Worm (Caenorhabditis elegans) whole organism, L2 larva: ENCODE data around the gene str-190.
A peak's percentile ranks its signal among the peaks of the same experiment; 100 is the strongest.

Source experiments
- C34F6.9 ChIP-seq: fragments of 150-350 bp; optimal IDR thresholded peaks from 2 replicates; lab custom pipeline; 2014; ENCODE audit warnings: missing biosample characterization, missing genetic modification characterization
- F13H6.1 ChIP-seq: sonication (generic microtip); optimal IDR thresholded peaks from 2 replicates; lab custom pipeline; 2016; ENCODE audit warnings: missing genetic modification characterization, missing compliant biosample characterization
- R02D3.7 ChIP-seq: fragments of 150-350 bp; optimal IDR thresholded peaks from 2 replicates; lab custom pipeline; 2014; ENCODE audit warnings: missing biosample characterization, missing genetic modification characterization
- Y55F3AM.14 ChIP-seq: fragments of 200-800 bp; sonication (Bioruptor generic); optimal IDR thresholded peaks from 2 replicates; lab custom pipeline; 2018; ENCODE audit warnings: mild to moderate bottlenecking, missing genetic modification characterization, missing compliant biosample characterization
- ZK546.5 ChIP-seq: sonication (generic microtip); optimal IDR thresholded peaks from 2 replicates; lab custom pipeline; 2017; ENCODE audit warnings: missing biosample characterization, missing genetic modification characterization
- alr-1 ChIP-seq: fragments of 150-350 bp; optimal IDR thresholded peaks from 2 replicates; lab custom pipeline; 2014; ENCODE audit warnings: missing biosample characterization, missing genetic modification characterization
- aly-2 ChIP-seq: fragments of 150-350 bp; optimal IDR thresholded peaks from 2 replicates; lab custom pipeline; 2014; ENCODE audit warnings: missing biosample characterization, missing genetic modification characterization
- ama-1 ChIP-seq: fragments of 150-350 bp; optimal IDR thresholded peaks from 2 replicates; lab custom pipeline; 2018; ENCODE audit warnings: inconsistent platforms
- blmp-1 ChIP-seq: sonication (generic microtip); optimal IDR thresholded peaks from 2 replicates; lab custom pipeline; 2017; ENCODE audit warnings: missing genetic modification characterization, mild to moderate bottlenecking, missing compliant biosample characterization, antibody characterized with exemption, moderate library complexity; ENCODE audit not compliant: insufficient read depth
- ceh-16 ChIP-seq: fragments of 150-350 bp; optimal IDR thresholded peaks from 2 replicates; lab custom pipeline; 2014; ENCODE audit warnings: missing biosample characterization, missing genetic modification characterization
- ceh-82 ChIP-seq: fragments of 150-350 bp; optimal IDR thresholded peaks from 2 replicates; lab custom pipeline; 2014; ENCODE audit warnings: missing biosample characterization, missing genetic modification characterization
- crh-2 ChIP-seq: sonication (generic microtip); optimal IDR thresholded peaks from 2 replicates; lab custom pipeline; 2017; ENCODE audit warnings: missing biosample characterization, missing genetic modification characterization
- dmd-4 ChIP-seq: sonication (generic microtip); optimal IDR thresholded peaks from 2 replicates; lab custom pipeline; 2017; ENCODE audit warnings: missing biosample characterization, missing genetic modification characterization
- egl-27 ChIP-seq: sonication (generic microtip); optimal IDR thresholded peaks from 3 replicates; lab custom pipeline; 2017; ENCODE audit warnings: missing biosample characterization, missing genetic modification reagents, missing genetic modification characterization
- elt-1 ChIP-seq: fragments of 150-350 bp; optimal IDR thresholded peaks from 2 replicates; lab custom pipeline; 2014; ENCODE audit warnings: missing biosample characterization, missing genetic modification characterization
- elt-3 ChIP-seq: sonication (generic microtip); optimal IDR thresholded peaks from 2 replicates; lab custom pipeline; 2017; ENCODE audit warnings: missing biosample characterization, missing genetic modification characterization
- fos-1 ChIP-seq: fragments of 150-350 bp; optimal IDR thresholded peaks from 2 replicates; lab custom pipeline; 2014; ENCODE audit warnings: missing biosample characterization, missing genetic modification characterization
- gmeb-1 ChIP-seq: fragments of 150-350 bp; optimal IDR thresholded peaks from 2 replicates; lab custom pipeline; 2014; ENCODE audit warnings: missing biosample characterization, missing genetic modification characterization
- lin-11 ChIP-seq: fragments of 150-350 bp; sonication (generic microtip); optimal IDR thresholded peaks from 2 replicates; lab custom pipeline; 2014; ENCODE audit warnings: missing biosample characterization, missing genetic modification characterization, inconsistent platforms, mixed read lengths
- lin-13 ChIP-seq: fragments of 150-350 bp; optimal IDR thresholded peaks from 2 replicates; lab custom pipeline; 2014; ENCODE audit warnings: missing biosample characterization, missing genetic modification reagents, missing genetic modification characterization
- lin-39 ChIP-seq: fragments of 150-350 bp; optimal IDR thresholded peaks from 2 replicates; lab custom pipeline; 2014; ENCODE audit warnings: missing biosample characterization, missing genetic modification reagents, missing genetic modification characterization
- lsy-2 ChIP-seq, 2 experiments: fragments of 150-350 bp in 1 of 2; sonication (generic microtip) in 1 of 2; optimal IDR thresholded peaks; 2 replicates each; lab custom pipeline; 2014 to 2017; ENCODE audit warnings: missing biosample characterization in 2 of 2, missing genetic modification characterization in 2 of 2
- mab-5 ChIP-seq: fragments of 150-350 bp; optimal IDR thresholded peaks from 2 replicates; lab custom pipeline; 2014; ENCODE audit warnings: missing biosample characterization, missing genetic modification characterization
- mbf-1 ChIP-seq: sonication (generic microtip); optimal IDR thresholded peaks from 2 replicates; lab custom pipeline; 2017; ENCODE audit warnings: missing biosample characterization, missing genetic modification characterization
- mdl-1 ChIP-seq, 2 experiments: fragments of 150-350 bp in 1 of 2; sonication (generic microtip) in 1 of 2; optimal IDR thresholded peaks; 2 replicates each; lab custom pipeline; 2017; ENCODE audit warnings: missing biosample characterization in 2 of 2, missing genetic modification characterization in 2 of 2
- nhr-10 ChIP-seq: sonication (generic microtip); optimal IDR thresholded peaks from 2 replicates; lab custom pipeline; 2017; ENCODE audit warnings: missing biosample characterization, missing genetic modification characterization
- nhr-11 ChIP-seq: fragments of 150-350 bp; optimal IDR thresholded peaks from 2 replicates; lab custom pipeline; 2014; ENCODE audit warnings: missing biosample characterization, missing genetic modification characterization
- nhr-12 ChIP-seq: fragments of 150-350 bp; optimal IDR thresholded peaks from 2 replicates; lab custom pipeline; 2014; ENCODE audit warnings: missing biosample characterization, missing genetic modification characterization
- nhr-129 ChIP-seq: fragments of 150-350 bp; optimal IDR thresholded peaks from 2 replicates; lab custom pipeline; 2014; ENCODE audit warnings: missing biosample characterization, missing genetic modification characterization
- nhr-21 ChIP-seq: fragments of 150-350 bp; optimal IDR thresholded peaks from 2 replicates; lab custom pipeline; 2014; ENCODE audit warnings: missing biosample characterization, missing genetic modification characterization
- nhr-23 ChIP-seq: fragments of 150-350 bp; optimal IDR thresholded peaks from 2 replicates; lab custom pipeline; 2014; ENCODE audit warnings: missing biosample characterization, missing genetic modification reagents, missing genetic modification characterization
- nhr-237 ChIP-seq: fragments of 150-350 bp; optimal IDR thresholded peaks from 2 replicates; lab custom pipeline; 2014; ENCODE audit warnings: missing biosample characterization, missing genetic modification characterization
- nhr-25 ChIP-seq: fragments of 150-350 bp; sonication (generic microtip); optimal IDR thresholded peaks from 3 replicates; lab custom pipeline; 2014; ENCODE audit warnings: missing biosample characterization, missing genetic modification characterization
- nhr-6 ChIP-seq: fragments of 150-350 bp; optimal IDR thresholded peaks from 2 replicates; lab custom pipeline; 2014; ENCODE audit warnings: missing biosample characterization, missing genetic modification characterization
- nhr-77 ChIP-seq: fragments of 150-350 bp; optimal IDR thresholded peaks from 2 replicates; lab custom pipeline; 2014; ENCODE audit warnings: missing biosample characterization, missing genetic modification characterization
- peb-1 ChIP-seq: fragments of 150-350 bp; optimal IDR thresholded peaks from 2 replicates; lab custom pipeline; 2014; ENCODE audit warnings: missing biosample characterization, missing genetic modification characterization
- sem-4 ChIP-seq: fragments of 150-350 bp; optimal IDR thresholded peaks from 2 replicates; lab custom pipeline; 2014; ENCODE audit warnings: missing biosample characterization, missing genetic modification reagents, missing genetic modification characterization
- skn-1 ChIP-seq: sonication (generic microtip); optimal IDR thresholded peaks from 2 replicates; lab custom pipeline; 2017; ENCODE audit warnings: missing biosample characterization, missing genetic modification characterization
- sma-3 ChIP-seq: sonication (generic microtip); optimal IDR thresholded peaks from 2 replicates; lab custom pipeline; 2016; ENCODE audit warnings: missing genetic modification reagents, missing genetic modification characterization, missing compliant biosample characterization
- sma-9 ChIP-seq, 2 experiments: fragments of 150-350 bp in 1 of 2; sonication (generic microtip) in 1 of 2; optimal IDR thresholded peaks; 2 replicates each; lab custom pipeline; 2014 to 2016; ENCODE audit warnings: missing genetic modification characterization in 2 of 2, mild to moderate bottlenecking in 1 of 2, missing biosample characterization in 1 of 2, missing compliant biosample characterization in 1 of 2, missing genetic modification reagents in 1 of 2, moderate library complexity in 1 of 2
- snpc-4 ChIP-seq: fragments of 150-350 bp; optimal IDR thresholded peaks from 2 replicates; lab custom pipeline; 2014; ENCODE audit warnings: missing biosample characterization, missing genetic modification characterization
- unc-39 ChIP-seq: fragments of 150-350 bp; optimal IDR thresholded peaks from 2 replicates; lab custom pipeline; 2014; ENCODE audit warnings: missing biosample characterization, missing genetic modification characterization
- unc-55 ChIP-seq: fragments of 150-350 bp; sonication (generic microtip); optimal IDR thresholded peaks from 3 replicates; lab custom pipeline; 2014; ENCODE audit warnings: missing biosample characterization, missing genetic modification reagents, missing genetic modification characterization
- unc-62 ChIP-seq: fragments of 150-350 bp; optimal IDR thresholded peaks from 2 replicates; lab custom pipeline; 2014; ENCODE audit warnings: missing biosample characterization, missing genetic modification reagents, missing genetic modification characterization
- zag-1 ChIP-seq: fragments of 150-350 bp; optimal IDR thresholded peaks from 2 replicates; lab custom pipeline; 2014; ENCODE audit warnings: missing biosample characterization, missing genetic modification characterization
- ztf-1 ChIP-seq: fragments of 200-800 bp; sonication (Bioruptor generic); conservative IDR thresholded peaks from 2 replicates; pipeline ENCODE4 v1.3.6; 2022; ENCODE audit warnings: missing genetic modification characterization, missing compliant biosample characterization
- ztf-11 ChIP-seq: sonication (generic microtip); optimal IDR thresholded peaks from 2 replicates; lab custom pipeline; 2017; ENCODE audit warnings: missing biosample characterization, missing genetic modification characterization
- ztf-4 ChIP-seq: fragments of 150-350 bp; optimal IDR thresholded peaks from 2 replicates; lab custom pipeline; 2014; ENCODE audit warnings: missing biosample characterization, missing genetic modification characterization

Gene str-190

ce11 chrV:7436911-7437310 lies 41.4 kb downstream of the str-190 start:
- TF ChIP-seq unc-39 (tag; lab: Kevin White, UChicago): no peak
- TF ChIP-seq peb-1 (tag; lab: Kevin White, UChicago): no peak
- TF ChIP-seq nhr-11: no peak
- no peak for TF ChIP-seq R02D3.7 (tag; lab: Kevin White, UChicago)
- TF ChIP-seq fos-1 (tag; lab: Kevin White, UChicago): peak; percentile 31
- no peak for TF ChIP-seq nhr-6 (tag; lab: Kevin White, UChicago)
- TF ChIP-seq C34F6.9 (tag; lab: Kevin White, UChicago): peak; percentile 45
- no peak for TF ChIP-seq F13H6.1 (tag; lab: Kevin White, UChicago)
- peak; percentile 52 for TF ChIP-seq sma-9 (GFP tag; optimal IDR thresholded peaks at IDR 0.05; lab: Kevin White, UChicago)
- no peak for TF ChIP-seq sma-9 (tag; optimal IDR thresholded peaks at IDR 0.05; lab: Kevin White, UChicago)
- no peak for TF ChIP-seq nhr-237
- TF ChIP-seq aly-2 (tag; lab: Kevin White, UChicago): no peak
- TF ChIP-seq Y55F3AM.14 (GFP tag; lab: Kevin White, UChicago): no peak
- no peak for TF ChIP-seq egl-27 (tag; lab: Kevin White, UChicago)
- TF ChIP-seq nhr-10 (tag; lab: Kevin White, UChicago): no peak
- no peak for TF ChIP-seq snpc-4 (tag; lab: Kevin White, UChicago)
- TF ChIP-seq ztf-11: no peak
- TF ChIP-seq nhr-25 (tag; lab: Kevin White, UChicago): peak; percentile 81
- no peak for TF ChIP-seq ztf-1 (GFP tag; lab: Robert Waterston, UW)
- no peak for TF ChIP-seq nhr-23 (tag; lab: Kevin White, UChicago)
- no peak for TF ChIP-seq nhr-12 (tag; lab: Kevin White, UChicago)
- TF ChIP-seq nhr-77 (tag; lab: Kevin White, UChicago): no peak
- no peak for TF ChIP-seq ceh-82 (tag; lab: Kevin White, UChicago)
- TF ChIP-seq lin-11 (tag; lab: Kevin White, UChicago): no peak
- no peak for TF ChIP-seq dmd-4 (tag; lab: Kevin White, UChicago)
- peak; percentile 5 for TF ChIP-seq ztf-4 (tag; lab: Kevin White, UChicago)
- TF ChIP-seq elt-1 (tag; lab: Kevin White, UChicago): no peak
- peak; percentile 72 for TF ChIP-seq sma-3 (GFP tag; lab: Kevin White, UChicago)
- no peak for TF ChIP-seq unc-62 (GFP tag; lab: Kevin White, UChicago)
- TF ChIP-seq skn-1 (tag; lab: Kevin White, UChicago): no peak
- TF ChIP-seq unc-55 (GFP tag; lab: Kevin White, UChicago): no peak
- TF ChIP-seq alr-1: no peak
- no peak for TF ChIP-seq elt-3 (tag; lab: Kevin White, UChicago)
- no peak for TF ChIP-seq mdl-1 (tag; optimal IDR thresholded peaks at IDR 0.05; lab: Kevin White, UChicago)
- no peak for TF ChIP-seq ceh-16 (tag; lab: Kevin White, UChicago)
- TF ChIP-seq ama-1 (lab: Kevin White, UChicago): peak; percentile 98
- no peak for TF ChIP-seq mab-5 (tag; lab: Kevin White, UChicago)
- TF ChIP-seq lin-39 (tag; lab: Kevin White, UChicago): no peak
- TF ChIP-seq sem-4 (tag; lab: Kevin White, UChicago): no peak
- TF ChIP-seq mbf-1 (tag; lab: Kevin White, UChicago): no peak
- no peak for TF ChIP-seq lin-13 (GFP tag; lab: Kevin White, UChicago)
- TF ChIP-seq nhr-129 (tag; lab: Kevin White, UChicago): peak; percentile 59
- peak; percentile 59 for TF ChIP-seq blmp-1
- peak in 1 of 2 experiments; percentile 5 for TF ChIP-seq lsy-2 (tag; optimal IDR thresholded peaks at IDR 0.05; lab: Kevin White, UChicago)
- TF ChIP-seq gmeb-1 (tag; lab: Kevin White, UChicago): peak; percentile 26
- TF ChIP-seq crh-2 (tag; lab: Kevin White, UChicago): peak; percentile 30
- TF ChIP-seq ZK546.5 (tag; lab: Kevin White, UChicago): no peak
- peak; percentile 94 for TF ChIP-seq nhr-21 (tag; lab: Kevin White, UChicago)
- no peak for TF ChIP-seq zag-1 (tag; lab: Kevin White, UChicago)
